Fruit fly (Drosophila melanogaster) whole organism: ENCODE data around the gene RIOK2.

Experiments used
- Dll ChIP-seq: fragments of >200 bp; optimal IDR thresholded peaks from 2 replicates; lab custom pipeline; 2017
- pan ChIP-seq: fragments of >200 bp; optimal IDR thresholded peaks from 2 replicates; lab custom pipeline; 2017
- psq ChIP-seq: fragments of >200 bp; optimal IDR thresholded peaks from 2 replicates; lab custom pipeline; 2017

DNA sequence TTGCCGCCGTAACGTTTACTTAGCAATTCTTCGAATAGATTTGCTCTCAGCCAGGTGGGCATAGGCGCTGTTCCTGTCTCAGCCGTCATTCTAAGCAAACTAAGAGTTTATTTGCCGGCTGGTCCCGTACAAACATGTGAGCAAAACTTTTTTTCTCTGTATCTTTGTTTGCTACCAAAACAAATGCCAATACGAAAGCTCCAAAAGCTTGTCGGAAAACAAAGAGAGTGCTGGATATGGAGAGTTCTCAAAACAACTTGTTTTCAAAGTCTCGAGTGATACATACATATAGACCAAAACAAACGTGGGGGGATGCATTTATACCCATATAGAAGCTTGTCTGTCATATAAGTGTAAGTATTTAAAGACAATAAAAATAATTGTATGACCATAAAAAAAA is 50.4 kb downstream of the RIOK2 start, which contains the start of gene CG10559:
- TF ChIP-seq Dll (no peak), pan (no peak), psq (no peak)
